Fruit fly (Drosophila melanogaster): Measurements from ENCODE around the gene Dhc1.
"Not testable (repeated sequence)": the region's sequence is repeated elsewhere in the genome, so short reads cannot be mapped to it uniquely, and the experiment has no call there.

The Dhc1 gene

DNA sequence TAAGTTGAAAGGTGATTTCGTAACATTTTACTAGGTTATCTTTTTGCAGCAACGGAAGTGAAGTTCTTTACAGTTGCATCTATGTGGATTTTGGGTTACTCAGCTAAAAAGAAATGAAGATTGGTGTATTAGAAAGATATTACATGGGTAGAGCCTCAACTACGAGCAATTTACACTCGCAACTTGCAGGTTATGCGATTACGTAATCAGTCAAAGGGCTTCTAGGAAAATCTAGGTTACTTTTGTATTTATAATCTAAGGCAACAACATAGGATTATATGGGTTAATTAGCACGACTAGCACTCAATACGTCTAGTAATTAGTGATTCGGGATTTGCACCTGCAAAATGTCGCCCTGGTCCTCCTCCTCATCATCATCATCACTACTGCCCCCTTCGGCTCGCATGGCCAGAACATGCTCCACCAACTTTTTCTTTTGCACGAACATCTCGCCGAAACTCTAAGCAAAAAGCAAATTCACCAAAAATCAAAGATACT is at the start of gene Dhc1:
Dhc1 (minus strand) TSS at position 448 of the 498 bp plus-strand sequence.
- no peak for TF ChIP-seq noc (tag; optimal IDR thresholded peaks at IDR 0.05)

- TF ChIP-seq noc (tag; optimal IDR thresholded peaks at IDR 0.05): no peak
These were observed 36.4 kb upstream of the Dhc1 start, which contains the start of the genes trbd and dmt for dm6 chr3R:9710886-9711285. Gene trbd, minus strand, starts transcription at chr3R:9711037. Gene dmt, plus strand, starts transcription at chr3R:9711142.

DNA sequence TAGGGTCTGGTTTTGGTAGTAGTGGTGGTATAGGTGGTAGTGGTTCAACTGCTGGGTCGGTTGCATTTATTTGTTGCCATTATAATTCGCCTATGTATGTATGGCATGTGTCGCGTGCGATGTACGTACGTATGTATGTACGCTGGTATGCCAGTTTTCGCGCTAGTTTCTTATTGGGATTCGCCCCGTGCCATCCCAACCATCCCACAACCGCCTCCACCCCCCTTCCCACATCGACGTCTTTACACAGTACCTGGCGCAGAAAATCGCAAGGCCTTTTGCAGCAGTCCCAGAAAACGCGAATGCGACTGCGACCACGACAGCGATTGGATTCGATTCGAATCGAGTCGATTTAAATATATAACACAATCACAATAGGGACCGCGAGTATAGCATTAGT is 35.8 kb upstream of the Dhc1 start:
- TF ChIP-seq noc (tag; optimal IDR thresholded peaks at IDR 0.05): no peak

DNA sequence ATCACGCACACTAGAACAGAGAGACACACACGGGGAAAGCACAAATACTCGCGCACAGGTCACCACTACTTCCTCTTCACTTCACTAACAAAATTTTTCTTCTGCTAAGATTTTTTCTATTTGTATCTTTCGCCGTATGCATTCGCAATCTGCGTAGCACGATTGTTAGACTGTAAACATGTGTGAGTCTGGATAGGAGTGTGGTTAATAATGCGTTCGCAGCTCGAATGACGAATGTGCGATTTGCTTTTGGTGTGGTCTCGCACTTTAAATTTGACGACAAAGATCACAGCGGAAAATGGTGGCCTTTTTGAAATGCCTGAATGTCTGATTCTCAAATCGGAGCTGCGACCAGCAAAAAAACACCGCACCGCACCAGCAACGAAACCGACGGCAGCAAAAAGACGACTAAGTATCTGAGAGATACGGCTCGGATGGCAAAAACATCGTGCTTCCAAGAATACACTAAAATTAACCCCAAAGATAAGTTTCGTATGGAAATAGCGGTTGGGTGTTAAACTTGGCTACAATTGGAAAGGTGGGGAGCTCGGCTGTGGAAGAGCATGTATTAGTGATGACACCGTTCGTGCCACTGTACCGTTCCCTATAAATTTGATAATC is 30.7 kb upstream of the Dhc1 start, which contains the start of gene Unc-115a:
Unc-115a (minus strand) TSS at position 410 of the 621 bp plus-strand sequence.
- peak; percentile 46 for TF ChIP-seq noc (tag; optimal IDR thresholded peaks at IDR 0.05)

- TF ChIP-seq noc (tag; optimal IDR thresholded peaks at IDR 0.05): peak; percentile 47
These were observed 30.0 kb upstream of the Dhc1 start for dm6 chr3R:9704183-9705007.

dm6 chr3R:9703273-9703672 is 28.8 kb upstream of the Dhc1 start:
- no peak for TF ChIP-seq noc (tag; optimal IDR thresholded peaks at IDR 0.05)

- TF ChIP-seq noc (tag; optimal IDR thresholded peaks at IDR 0.05): peak; percentile 91
These were observed 28.1 kb upstream of the Dhc1 start for dm6 chr3R:9702567-9702966.

DNA sequence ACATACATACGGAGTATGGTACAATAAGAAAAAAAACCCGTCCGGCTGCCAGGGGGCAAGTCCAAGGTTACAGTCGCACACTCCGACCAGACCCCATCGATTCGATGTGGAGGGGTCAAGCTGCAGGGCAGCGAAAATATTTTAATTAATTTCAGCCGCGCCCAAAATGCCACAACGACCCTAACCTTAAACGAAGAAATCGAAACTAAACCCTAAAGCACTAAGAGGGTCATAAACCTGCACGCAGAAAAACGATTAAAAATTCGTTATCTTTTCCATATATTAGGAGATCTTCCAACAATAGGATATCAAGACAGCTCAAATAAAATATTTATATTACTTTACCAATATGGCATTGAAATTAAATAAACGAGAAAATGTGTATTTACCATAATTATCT is 27.5 kb upstream of the Dhc1 start:
- TF ChIP-seq noc (tag; optimal IDR thresholded peaks at IDR 0.05): no peak

dm6 chr3R:9701148-9701703 is 26.8 kb upstream of the Dhc1 start:
- no peak for TF ChIP-seq noc (tag; optimal IDR thresholded peaks at IDR 0.05)

- TF ChIP-seq noc (tag; optimal IDR thresholded peaks at IDR 0.05): peak; percentile 12
These were observed 26.1 kb upstream of the Dhc1 start for dm6 chr3R:9700513-9700912.

dm6 chr3R:9694999-9695398 is 20.6 kb upstream of the Dhc1 start:
- no peak for TF ChIP-seq noc (tag; optimal IDR thresholded peaks at IDR 0.05)

DNA sequence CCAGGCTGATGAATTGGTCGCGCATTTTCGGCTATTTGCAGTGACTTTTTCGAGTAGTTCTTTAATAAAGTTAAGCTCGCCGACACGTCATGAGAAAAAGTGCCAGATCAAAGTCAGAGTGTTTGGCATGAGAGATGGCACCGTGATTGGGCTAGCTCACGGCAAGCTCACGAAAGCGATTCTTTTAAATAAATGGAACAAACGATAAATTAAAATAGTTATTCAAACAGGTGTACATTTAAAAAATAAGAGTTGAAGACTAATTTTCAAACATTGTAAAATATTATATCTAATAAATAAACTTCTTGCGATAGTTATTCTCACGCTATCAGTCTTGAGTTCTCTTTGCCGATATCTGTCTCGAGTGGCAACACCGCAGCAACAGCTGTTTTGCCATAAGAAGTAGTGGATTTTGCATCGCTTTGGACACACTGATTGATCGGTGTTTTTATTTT is 18.3 kb upstream of the Dhc1 start, which contains the start of the genes Unc-115b, p24-2 and CG32939:
Unc-115b (minus strand) TSS at position 101 of the 455 bp plus-strand sequence.
p24-2 (minus strand) TSS at position 120 of the 455 bp plus-strand sequence.
CG32939 (plus strand) TSS at position 405 of the 455 bp plus-strand sequence.
- TF ChIP-seq noc (tag; optimal IDR thresholded peaks at IDR 0.05): not testable (repeated sequence)

DNA sequence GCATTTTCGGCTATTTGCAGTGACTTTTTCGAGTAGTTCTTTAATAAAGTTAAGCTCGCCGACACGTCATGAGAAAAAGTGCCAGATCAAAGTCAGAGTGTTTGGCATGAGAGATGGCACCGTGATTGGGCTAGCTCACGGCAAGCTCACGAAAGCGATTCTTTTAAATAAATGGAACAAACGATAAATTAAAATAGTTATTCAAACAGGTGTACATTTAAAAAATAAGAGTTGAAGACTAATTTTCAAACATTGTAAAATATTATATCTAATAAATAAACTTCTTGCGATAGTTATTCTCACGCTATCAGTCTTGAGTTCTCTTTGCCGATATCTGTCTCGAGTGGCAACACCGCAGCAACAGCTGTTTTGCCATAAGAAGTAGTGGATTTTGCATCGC is 10.9 kb upstream of the Dhc1 start, which contains the start of the genes eca and CG18542:
eca (minus strand) TSS at position 101 of the 400 bp plus-strand sequence.
CG18542 (plus strand) TSS at position 385 of the 400 bp plus-strand sequence.
- not testable (repeated sequence) for TF ChIP-seq noc (tag; optimal IDR thresholded peaks at IDR 0.05)

DNA sequence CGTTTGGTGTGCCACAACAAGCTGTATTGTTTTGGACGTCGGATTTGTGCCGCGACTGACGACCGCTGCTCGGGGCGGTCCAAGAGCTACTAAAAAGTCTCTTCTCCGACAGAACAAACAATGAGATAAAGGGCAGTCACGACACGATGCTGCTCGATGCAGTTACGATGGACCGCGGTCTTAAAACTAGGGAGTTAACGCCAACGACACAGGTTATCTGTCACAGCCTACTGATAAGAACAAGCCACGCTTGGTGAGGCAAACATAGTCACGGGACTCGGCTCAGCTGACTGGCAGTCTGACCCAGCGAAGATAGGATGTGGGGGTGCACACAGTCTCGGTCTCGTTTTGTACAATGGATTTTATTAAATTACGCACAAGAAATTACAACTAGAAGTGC is 9.7 kb upstream of the Dhc1 start, which contains the start of gene CG9444:
CG9444 (minus strand) TSS at position 140 of the 400 bp plus-strand sequence.
- TF ChIP-seq noc (tag; optimal IDR thresholded peaks at IDR 0.05): no peak

- TF ChIP-seq noc (tag; optimal IDR thresholded peaks at IDR 0.05): no peak
These were observed 8.7 kb upstream of the Dhc1 start for dm6 chr3R:9683064-9683682.

Measured in whole organism, larva.